Fruit fly (Drosophila melanogaster) whole organism, embryonic: ENCODE results near the gene hop.

Experiments used
- B-H1 ChIP-seq: fragments of 200-800 bp; sonication (Bioruptor generic); IDR thresholded peaks from 3 replicates; pipeline ENCODE4 v1.3.6; 2022; ENCODE audit warnings: missing biosample characterization, missing genetic modification characterization
- CG10321 ChIP-seq: fragments of 200-800 bp; sonication (Bioruptor generic); IDR thresholded peaks from 2 replicates; pipeline ENCODE4 v1.3.6; 2022; ENCODE audit warnings: missing biosample characterization, missing genetic modification characterization
- CG10431 ChIP-seq: fragments of 200-800 bp; sonication (Bioruptor generic); optimal IDR thresholded peaks from 3 replicates; lab custom pipeline; 2018; ENCODE audit warnings: missing biosample characterization, mild to moderate bottlenecking, missing genetic modification characterization
- CG12391 ChIP-seq: fragments of 200-800 bp; sonication (Bioruptor generic); optimal IDR thresholded peaks from 3 replicates; lab custom pipeline; 2018; ENCODE audit warnings: missing biosample characterization, mild to moderate bottlenecking, missing genetic modification characterization, moderate library complexity
- CG3847 ChIP-seq: fragments of 200-800 bp; sonication (Bioruptor generic); IDR thresholded peaks from 2 replicates; pipeline ENCODE4 v1.3.6; 2022; ENCODE audit warnings: missing biosample characterization, missing genetic modification characterization
- CG7786 ChIP-seq: fragments of 200-800 bp; sonication (Bioruptor generic); optimal IDR thresholded peaks from 2 replicates; lab custom pipeline; 2016; ENCODE audit warnings: missing biosample characterization, missing genetic modification characterization
- CG7987 ChIP-seq: fragments of 200-800 bp; sonication (Bioruptor generic); optimal IDR thresholded peaks from 2 replicates; lab custom pipeline; 2018; ENCODE audit warnings: missing biosample characterization, mild to moderate bottlenecking, missing genetic modification characterization, moderate library complexity
- Dip2 ChIP-seq: fragments of 200-800 bp; sonication (Bioruptor generic); IDR thresholded peaks from 2 replicates; pipeline ENCODE4 v1.3.6; 2022; ENCODE audit warnings: missing biosample characterization, missing genetic modification characterization
- Dref ChIP-seq: fragments of 200-800 bp; sonication (Bioruptor generic); IDR thresholded peaks from 2 replicates; pipeline ENCODE4 v1.3.6; 2022; ENCODE audit warnings: missing biosample characterization, missing genetic modification characterization
- Eip74EF ChIP-seq, 2 experiments: fragments of 200-800 bp in 1 of 2; fragments of >200 bp in 1 of 2; sonication (Bioruptor generic) in 1 of 2; optimal IDR thresholded peaks; 2 replicates each; lab custom pipeline; 2017 to 2019; ENCODE audit warnings: missing biosample characterization in 2 of 2, missing genetic modification characterization in 2 of 2, mild to moderate bottlenecking in 1 of 2, moderate library complexity in 1 of 2
- Gug ChIP-seq: fragments of 200-800 bp; sonication (Bioruptor generic); IDR thresholded peaks from 4 replicates; pipeline ENCODE4 v1.3.6; 2022; ENCODE audit warnings: missing biosample characterization, missing genetic modification characterization
- insv ChIP-seq, 2 experiments: fragments of 200-800 bp; sonication (Bioruptor generic); optimal IDR thresholded peaks; 3 replicates each; lab custom pipeline; 2016 to 2018; ENCODE audit warnings: missing biosample characterization in 2 of 2, missing genetic modification characterization in 2 of 2

DNA sequence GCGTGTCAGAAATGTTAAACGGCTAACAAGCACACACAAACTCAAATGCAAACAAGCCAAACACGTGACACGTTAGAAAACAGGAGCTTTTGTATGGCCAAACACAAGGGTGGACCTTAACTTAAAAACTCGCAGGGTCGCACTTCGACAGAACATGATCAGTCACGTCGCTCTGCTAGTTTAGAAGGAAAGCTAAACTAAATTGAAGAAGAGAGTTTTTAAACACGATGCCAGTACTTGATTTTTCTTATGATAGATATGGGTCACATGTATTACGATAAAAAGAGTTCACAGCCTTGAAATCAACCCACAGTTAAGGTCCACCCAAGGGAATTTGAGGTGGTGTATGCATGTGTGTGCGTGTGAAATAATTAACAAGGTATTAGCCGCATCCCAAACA lies 10.5 kb upstream of the hop start:
- TF ChIP-seq Gug (GFP tag; lab: Robert Waterston, UW) (no peak), CG3847 (GFP tag; lab: Robert Waterston, UW) (no peak), CG10431 (GFP tag; lab: Kevin White, UChicago) (no peak), Dip2 (no peak), CG10321 (no peak), CG12391 (tag; lab: Kevin White, UChicago) (no peak), Dref (GFP tag; lab: Robert Waterston, UW) (no peak), Eip74EF (GFP tag; optimal IDR thresholded peaks at IDR 0.05; lab: Kevin White, UChicago) (no peak), insv (GFP tag; optimal IDR thresholded peaks at IDR 0.05; lab: Kevin White, UChicago) (no peak), CG7786 (GFP tag; lab: Kevin White, UChicago) (no peak), B-H1 (GFP tag; lab: Robert Waterston, UW) (no peak), CG7987 (GFP tag; lab: Kevin White, UChicago) (no peak)
